Worm (Caenorhabditis elegans): ENCODE results near the gene fmi-1.

The fmi-1 gene

ce11 chrV:13013844-13014243, 5.0 kb upstream of the fmi-1 start, which contains the start of gene F15B9.6:
Gene F15B9.6 (plus strand): TSS chrV:13014144.
- TF ChIP-seq let-526 (GFP tag; IDR thresholded peaks at IDR 0.05): no peak

- TF ChIP-seq hmg-20 (GFP tag; IDR thresholded peaks at IDR 0.05): no peak
- no peak for TF ChIP-seq repo-1 (tag; optimal IDR thresholded peaks at IDR 0.05)
- TF ChIP-seq lin-40 (tag; optimal IDR thresholded peaks at IDR 0.05): no peak
- no peak for TF ChIP-seq fkh-3 (tag; optimal IDR thresholded peaks at IDR 0.05)
- no peak for TF ChIP-seq ztf-3 (GFP tag; optimal IDR thresholded peaks at IDR 0.05)
- TF ChIP-seq nhr-179 (tag; optimal IDR thresholded peaks at IDR 0.05): no peak
- no peak for TF ChIP-seq cebp-2 (GFP tag; IDR thresholded peaks at IDR 0.05)
- no peak for TF ChIP-seq ZK185.1 (tag; optimal IDR thresholded peaks at IDR 0.05; ENCODE audit: poor library complexity, severe bottlenecking)
- no peak for TF ChIP-seq pha-4 (tag; optimal IDR thresholded peaks at IDR 0.05)
These were observed 628 bp upstream of the fmi-1 start for ce11 chrV:13018233-13018632.

- TF ChIP-seq ztf-26 (tag; optimal IDR thresholded peaks at IDR 0.05): no peak
- no peak for TF ChIP-seq somi-1 (GFP tag; optimal IDR thresholded peaks at IDR 0.05)
- TF ChIP-seq mes-4 (tag; optimal IDR thresholded peaks at IDR 0.05): no peak
- no peak for TF ChIP-seq lin-35 (GFP tag; optimal IDR thresholded peaks at IDR 0.05)
- TF ChIP-seq aptf-2 (GFP tag; conservative IDR thresholded peaks at IDR 0.05): no peak
- no peak for TF ChIP-seq cebp-2 (GFP tag; IDR thresholded peaks at IDR 0.05)
- TF ChIP-seq D2030.7 (GFP tag; IDR thresholded peaks at IDR 0.05): no peak
- no peak for TF ChIP-seq T26A5.8 (tag; optimal IDR thresholded peaks at IDR 0.05)
- no peak for TF ChIP-seq rcor-1 (GFP tag; IDR thresholded peaks at IDR 0.05)
- TF ChIP-seq nfya-2 (GFP tag; IDR thresholded peaks at IDR 0.05): no peak
- no peak for TF ChIP-seq him-1 (tag; optimal IDR thresholded peaks at IDR 0.05)
- no peak for TF ChIP-seq T07F8.4 (tag; optimal IDR thresholded peaks at IDR 0.05)
- no peak for TF ChIP-seq madf-3 (GFP tag; IDR thresholded peaks at IDR 0.05)
- TF ChIP-seq ztf-25 (GFP tag; IDR thresholded peaks at IDR 0.05): no peak
- TF ChIP-seq bed-2 (GFP tag; IDR thresholded peaks at IDR 0.05): no peak
- no peak for TF ChIP-seq hrde-1 (tag; optimal IDR thresholded peaks at IDR 0.05; ENCODE audit: borderline replicate concordance)
- no peak for TF ChIP-seq C17E4.6 (GFP tag; IDR thresholded peaks at IDR 0.05)
- no peak for TF ChIP-seq sea-2 (GFP tag; IDR thresholded peaks at IDR 0.05)
- no peak for TF ChIP-seq gei-17 (GFP tag; optimal IDR thresholded peaks at IDR 0.05)
- no peak for TF ChIP-seq madf-6 (GFP tag; IDR thresholded peaks at IDR 0.05)
These were observed 1.2 kb downstream of the fmi-1 start for ce11 chrV:13020014-13020413.

- no peak for TF ChIP-seq ccch-3 (GFP tag; optimal IDR thresholded peaks at IDR 0.05)
- no peak for TF ChIP-seq ceh-100 (GFP tag; IDR thresholded peaks at IDR 0.05)
- no peak for TF ChIP-seq pha-4 (tag; optimal IDR thresholded peaks at IDR 0.05)
- TF ChIP-seq efl-1 (GFP tag; optimal IDR thresholded peaks at IDR 0.05): no peak
- TF ChIP-seq F10E7.11 (tag; optimal IDR thresholded peaks at IDR 0.05): no peak
- TF ChIP-seq xnd-1 (tag; optimal IDR thresholded peaks at IDR 0.05): no peak
- no peak for TF ChIP-seq lsy-27 (tag; optimal IDR thresholded peaks at IDR 0.05; ENCODE audit: borderline replicate concordance, insufficient read depth)
- no peak for TF ChIP-seq die-1 (tag; optimal IDR thresholded peaks at IDR 0.05)
- no peak for TF ChIP-seq Y53G8AR.9 (GFP tag; conservative IDR thresholded peaks at IDR 0.05)
These were observed 1.8 kb downstream of the fmi-1 start for ce11 chrV:13020638-13021037.
